Worm (Caenorhabditis elegans): ENCODE data around the gene fbxa-30.

- no peak for TF ChIP-seq ztf-16 (tag; optimal IDR thresholded peaks at IDR 0.05)
- no peak for TF ChIP-seq F13H6.1 (tag; optimal IDR thresholded peaks at IDR 0.05)
These were observed 32.2 kb downstream of the fbxa-30 start, which contains the start of gene fbxa-63 for ce11 chrIII:1243199-1243598.

All from whole organism, late embryonic.